Fruit fly (Drosophila melanogaster) whole organism, prepupa: ENCODE data around the gene CG11037.

Source experiments
- Blimp-1 ChIP-seq: fragments of 200-800 bp; sonication (Bioruptor generic); optimal IDR thresholded peaks from 3 replicates; lab custom pipeline; 2017; ENCODE audit warnings: missing biosample characterization, missing genetic modification characterization, mild to moderate bottlenecking, moderate library complexity, missing genetic modification reagents
- CG10631 ChIP-seq: fragments of 200-800 bp; sonication (Bioruptor generic); optimal IDR thresholded peaks from 2 replicates; lab custom pipeline; 2016; ENCODE audit warnings: missing biosample characterization, missing genetic modification characterization
- CG10669 ChIP-seq: fragments of 200-800 bp; sonication (Bioruptor generic); optimal IDR thresholded peaks from 3 replicates; lab custom pipeline; 2018; ENCODE audit warnings: missing biosample characterization, mild to moderate bottlenecking, missing genetic modification characterization, moderate library complexity
- CG11294 ChIP-seq: fragments of 200-800 bp; sonication (Bioruptor generic); IDR thresholded peaks from 2 replicates; pipeline ENCODE4 v1.3.6; 2022; ENCODE audit warnings: missing biosample characterization, missing genetic modification characterization
- CG11762 ChIP-seq: fragments of 200-800 bp; sonication (Bioruptor generic); optimal IDR thresholded peaks from 3 replicates; lab custom pipeline; 2016; ENCODE audit warnings: missing biosample characterization, missing genetic modification characterization; ENCODE audit not compliant: insufficient read depth
- CG11902 ChIP-seq: fragments of 200-800 bp; sonication (Bioruptor generic); optimal IDR thresholded peaks from 3 replicates; lab custom pipeline; 2016; ENCODE audit warnings: missing biosample characterization, missing genetic modification characterization
- CG15336 ChIP-seq: fragments of 200-800 bp; sonication (Bioruptor generic); IDR thresholded peaks from 2 replicates; pipeline ENCODE4 v1.3.6; 2022; ENCODE audit warnings: missing biosample characterization, missing genetic modification characterization
- CG1621 ChIP-seq: fragments of 200-800 bp; sonication (Bioruptor generic); optimal IDR thresholded peaks from 3 replicates; lab custom pipeline; 2018; ENCODE audit warnings: missing biosample characterization, mild to moderate bottlenecking, missing genetic modification characterization
- CG16779 ChIP-seq: fragments of 200-800 bp; sonication (Bioruptor generic); optimal IDR thresholded peaks from 3 replicates; lab custom pipeline; 2017; ENCODE audit warnings: missing biosample characterization, mild to moderate bottlenecking, missing genetic modification characterization
- CG32006 ChIP-seq: fragments of 200-800 bp; sonication (Bioruptor generic); optimal IDR thresholded peaks from 3 replicates; lab custom pipeline; 2017; ENCODE audit warnings: missing biosample characterization, mild to moderate bottlenecking, missing genetic modification characterization
- CG3919 ChIP-seq: fragments of 200-800 bp; sonication (Bioruptor generic); optimal IDR thresholded peaks from 3 replicates; lab custom pipeline; 2016; ENCODE audit warnings: missing biosample characterization, missing genetic modification characterization
- CG4318 ChIP-seq: fragments of 200-800 bp; sonication (Bioruptor generic); optimal IDR thresholded peaks from 3 replicates; lab custom pipeline; 2017; ENCODE audit warnings: missing biosample characterization, mild to moderate bottlenecking, missing genetic modification characterization
- CG6163 ChIP-seq: fragments of 200-800 bp; sonication (Bioruptor generic); IDR thresholded peaks from 3 replicates; pipeline ENCODE4 v1.3.6; 2022; ENCODE audit warnings: missing biosample characterization, missing genetic modification characterization
- CG6276 ChIP-seq: fragments of 200-800 bp; sonication (Bioruptor generic); optimal IDR thresholded peaks from 2 replicates; lab custom pipeline; 2017; ENCODE audit warnings: missing biosample characterization, mild to moderate bottlenecking, missing genetic modification characterization
- CG6792 ChIP-seq: fragments of 200-800 bp; sonication (Bioruptor generic); optimal IDR thresholded peaks from 3 replicates; lab custom pipeline; 2016; ENCODE audit warnings: missing biosample characterization, missing genetic modification characterization
- CG6808 ChIP-seq: fragments of 200-800 bp; sonication (Bioruptor generic); optimal IDR thresholded peaks from 3 replicates; lab custom pipeline; 2017; ENCODE audit warnings: missing biosample characterization, missing genetic modification characterization, mild to moderate bottlenecking, moderate library complexity, missing genetic modification reagents
- CG6854 ChIP-seq: fragments of 200-800 bp; sonication (Bioruptor generic); optimal IDR thresholded peaks from 2 replicates; lab custom pipeline; 2017; ENCODE audit warnings: missing biosample characterization, mild to moderate bottlenecking, missing genetic modification characterization
- CG7368 ChIP-seq: fragments of 200-800 bp; sonication (Bioruptor generic); optimal IDR thresholded peaks from 3 replicates; lab custom pipeline; 2016; ENCODE audit warnings: missing biosample characterization, missing genetic modification characterization
- CG8119 ChIP-seq: fragments of 200-800 bp; sonication (Bioruptor generic); IDR thresholded peaks from 3 replicates; pipeline ENCODE4 v1.3.6; 2022; ENCODE audit warnings: missing biosample characterization, missing genetic modification characterization
- CG8319 ChIP-seq: fragments of 200-800 bp; sonication (Bioruptor generic); optimal IDR thresholded peaks from 3 replicates; lab custom pipeline; 2016; ENCODE audit warnings: missing biosample characterization, missing genetic modification characterization
- CG9139 ChIP-seq: fragments of 200-800 bp; sonication (Bioruptor generic); optimal IDR thresholded peaks from 3 replicates; lab custom pipeline; 2017; ENCODE audit warnings: missing biosample characterization, mild to moderate bottlenecking, missing genetic modification characterization
- Eip78C ChIP-seq: fragments of 200-800 bp; sonication (Bioruptor generic); peaks from one replicate; lab custom pipeline; 2016; ENCODE audit warnings: missing biosample characterization, missing genetic modification characterization
- Ets21C ChIP-seq: fragments of 200-800 bp; sonication (Bioruptor generic); optimal IDR thresholded peaks from 3 replicates; lab custom pipeline; 2016; ENCODE audit warnings: missing biosample characterization, missing genetic modification characterization
- Ets96B ChIP-seq: fragments of 200-800 bp; optimal IDR thresholded peaks from 2 replicates; lab custom pipeline; 2019; ENCODE audit warnings: missing biosample characterization, mild to moderate bottlenecking, missing genetic modification characterization, moderate library complexity
- Hr39 ChIP-seq: fragments of 200-800 bp; sonication (Bioruptor generic); optimal IDR thresholded peaks from 2 replicates; lab custom pipeline; 2016; ENCODE audit warnings: missing biosample characterization, missing genetic modification characterization
- Hr4 ChIP-seq: fragments of 200-800 bp; sonication (Bioruptor generic); optimal IDR thresholded peaks from 3 replicates; lab custom pipeline; 2016; ENCODE audit warnings: missing biosample characterization, missing genetic modification characterization
- Met ChIP-seq: fragments of 200-800 bp; sonication (Bioruptor generic); optimal IDR thresholded peaks from 3 replicates; lab custom pipeline; 2016; ENCODE audit warnings: missing biosample characterization, missing genetic modification characterization
- OdsH ChIP-seq: fragments of 200-800 bp; sonication (Bioruptor generic); optimal IDR thresholded peaks from 3 replicates; lab custom pipeline; 2016; ENCODE audit warnings: missing biosample characterization, missing genetic modification characterization
- Sox102F ChIP-seq: fragments of 200-800 bp; sonication (Bioruptor generic); optimal IDR thresholded peaks from 2 replicates; lab custom pipeline; 2016; ENCODE audit warnings: missing biosample characterization, mild to moderate bottlenecking, missing genetic modification characterization
- achi ChIP-seq: fragments of 200-800 bp; sonication (Bioruptor generic); optimal IDR thresholded peaks from 3 replicates; lab custom pipeline; 2016; ENCODE audit warnings: missing biosample characterization, missing genetic modification characterization
- acj6 ChIP-seq: fragments of 200-800 bp; sonication (Bioruptor generic); optimal IDR thresholded peaks from 3 replicates; lab custom pipeline; 2016; ENCODE audit warnings: missing biosample characterization, missing genetic modification characterization
- cyc ChIP-seq: fragments of 200-800 bp; sonication (Bioruptor generic); optimal IDR thresholded peaks from 3 replicates; lab custom pipeline; 2016; ENCODE audit warnings: missing biosample characterization, missing genetic modification characterization
- dsx ChIP-seq: fragments of 200-800 bp; optimal IDR thresholded peaks from 3 replicates; lab custom pipeline; 2019; ENCODE audit warnings: missing biosample characterization, mild to moderate bottlenecking, missing genetic modification characterization, moderate library complexity; ENCODE audit not compliant: poor library complexity, severe bottlenecking
- eg ChIP-seq: fragments of 200-800 bp; sonication (Bioruptor generic); IDR thresholded peaks from 3 replicates; pipeline ENCODE4 v1.3.6; 2022; ENCODE audit warnings: missing biosample characterization, missing genetic modification characterization
- fd59A ChIP-seq: fragments of 200-800 bp; sonication (Bioruptor generic); optimal IDR thresholded peaks from 2 replicates; lab custom pipeline; 2017; ENCODE audit warnings: missing biosample characterization, mild to moderate bottlenecking, missing genetic modification characterization, missing genetic modification reagents
- fd85E ChIP-seq: fragments of 200-800 bp; sonication (Bioruptor generic); optimal IDR thresholded peaks from 3 replicates; lab custom pipeline; 2016; ENCODE audit warnings: missing biosample characterization, missing genetic modification characterization
- fkh ChIP-seq: fragments of 200-800 bp; sonication (Bioruptor generic); optimal IDR thresholded peaks from 3 replicates; lab custom pipeline; 2017; ENCODE audit warnings: missing biosample characterization, mild to moderate bottlenecking, missing genetic modification characterization, moderate library complexity
- lz ChIP-seq: fragments of 200-800 bp; sonication (Bioruptor generic); optimal IDR thresholded peaks from 3 replicates; lab custom pipeline; 2016; ENCODE audit warnings: missing biosample characterization, missing genetic modification characterization
- net ChIP-seq: fragments of 200-800 bp; sonication (Bioruptor generic); optimal IDR thresholded peaks from 3 replicates; lab custom pipeline; 2016; ENCODE audit warnings: missing biosample characterization, missing genetic modification characterization
- pdm3 ChIP-seq: fragments of 200-800 bp; sonication (Bioruptor generic); optimal IDR thresholded peaks from 3 replicates; lab custom pipeline; 2016; ENCODE audit warnings: missing biosample characterization, missing genetic modification characterization
- salr ChIP-seq, 2 experiments: fragments of 200-800 bp; sonication (Bioruptor generic); optimal IDR thresholded peaks; 3 replicates each; lab custom pipeline; 2016 to 2018; ENCODE audit warnings: missing biosample characterization in 2 of 2, missing genetic modification characterization in 2 of 2, mild to moderate bottlenecking in 1 of 2
- spab ChIP-seq: fragments of 200-800 bp; sonication (Bioruptor generic); optimal IDR thresholded peaks from 2 replicates; lab custom pipeline; 2017; ENCODE audit warnings: missing biosample characterization, mild to moderate bottlenecking, missing genetic modification characterization, missing genetic modification reagents
- ss ChIP-seq, 2 experiments: fragments of 200-800 bp; sonication (Bioruptor generic); optimal IDR thresholded peaks; 2 replicates in 1 of 2; 3 replicates in 1 of 2; lab custom pipeline; 2017 to 2018; ENCODE audit warnings: mild to moderate bottlenecking in 2 of 2, missing biosample characterization in 2 of 2, missing genetic modification characterization in 2 of 2, moderate library complexity in 1 of 2
- svp ChIP-seq: fragments of 200-800 bp; sonication (Bioruptor generic); peaks from one replicate; lab custom pipeline; 2016; ENCODE audit warnings: missing biosample characterization, missing genetic modification characterization
- topi ChIP-seq: fragments of 200-800 bp; sonication (Bioruptor generic); optimal IDR thresholded peaks from 3 replicates; lab custom pipeline; 2016; ENCODE audit warnings: missing biosample characterization, missing genetic modification characterization
- vri ChIP-seq: fragments of 200-800 bp; sonication (Bioruptor generic); optimal IDR thresholded peaks from 3 replicates; lab custom pipeline; 2016; ENCODE audit warnings: missing biosample characterization, mild to moderate bottlenecking, missing genetic modification characterization

Gene CG11037

DNA sequence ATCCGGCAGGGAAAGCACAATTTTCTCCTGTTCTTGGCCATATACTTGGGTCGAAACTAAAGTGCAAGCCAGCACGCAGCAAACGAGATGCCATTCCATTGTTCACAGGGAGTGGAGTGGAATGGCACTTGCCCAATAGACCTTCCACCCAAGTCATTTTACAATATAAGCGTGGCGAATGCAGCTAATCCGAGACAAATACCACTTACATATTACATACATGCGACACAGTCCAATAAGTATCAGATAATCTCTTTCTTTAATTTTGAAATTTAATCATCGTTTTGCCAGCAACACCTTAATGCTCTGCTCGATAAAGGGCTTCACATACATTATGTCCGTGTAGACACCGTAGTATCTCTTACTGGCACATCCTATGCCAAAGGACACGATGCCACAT lies at the start of gene CG11037:
Gene CG11037, minus strand, starts transcription at position 101 of the 400 bp plus-strand sequence.
- TF ChIP-seq CG6276 = no peak
- no peak for TF ChIP-seq net (GFP tag; lab: Kevin White, UChicago)
- no peak for TF ChIP-seq Met (GFP tag; lab: Kevin White, UChicago)
- no peak for TF ChIP-seq CG6792 (GFP tag; lab: Kevin White, UChicago)
- TF ChIP-seq CG15336 (GFP tag; lab: Robert Waterston, UW) = no peak
- TF ChIP-seq CG6854 (GFP tag; lab: Kevin White, UChicago) = no peak
- TF ChIP-seq Hr4 (GFP tag; lab: Kevin White, UChicago) = no peak
- TF ChIP-seq CG10669 (GFP tag; lab: Kevin White, UChicago) = no peak
- no peak for TF ChIP-seq salr (GFP tag; optimal IDR thresholded peaks at IDR 0.05; lab: Kevin White, UChicago)
- TF ChIP-seq CG8119 = no peak
- no peak for TF ChIP-seq CG3919
- TF ChIP-seq topi (GFP tag; lab: Kevin White, UChicago) = no peak
- no peak for TF ChIP-seq achi (GFP tag; lab: Kevin White, UChicago)
- TF ChIP-seq CG11294 (GFP tag; lab: Robert Waterston, UW) = no peak

- TF ChIP-seq pdm3 (GFP tag; lab: Kevin White, UChicago) (peak; percentile 84), fd85E (GFP tag; lab: Kevin White, UChicago) (peak; percentile 32), OdsH (peak; percentile 71), CG9139 (peak; percentile 26), Ets96B (tag; lab: Kevin White, UChicago) (peak; percentile 31), Sox102F (peak; percentile 89), Ets21C (GFP tag; lab: Kevin White, UChicago) (peak; percentile 74), Blimp-1 (peak; percentile 7), lz (GFP tag; lab: Kevin White, UChicago) (peak; percentile 86), CG15336 (GFP tag; lab: Robert Waterston, UW) (peak; percentile 85), CG10669 (GFP tag; lab: Kevin White, UChicago) (peak; percentile 60), Eip78C (GFP tag; lab: Kevin White, UChicago) (peak; percentile 95), salr (GFP tag; optimal IDR thresholded peaks at IDR 0.05; lab: Kevin White, UChicago) (peak; percentile 33 to 75), CG11762 (GFP tag; lab: Kevin White, UChicago) (peak; percentile 62), CG6276 (peak; percentile 68), eg (GFP tag; lab: Robert Waterston, UW) (peak; percentile 82), CG6792 (GFP tag; lab: Kevin White, UChicago) (peak; percentile 78), vri (GFP tag; lab: Kevin White, UChicago) (peak; percentile 78), CG1621 (tag; lab: Kevin White, UChicago) (peak; percentile 46), CG6163 (GFP tag; lab: Robert Waterston, UW) (peak; percentile 91), CG6854 (GFP tag; lab: Kevin White, UChicago) (no peak), Hr39 (GFP tag; lab: Kevin White, UChicago) (peak; percentile 85), CG8119 (peak; percentile 82; the same call in 2 of the 3 replicates), CG7368 (GFP tag; lab: Kevin White, UChicago) (peak; percentile 60), CG32006 (peak; percentile 73), cyc (GFP tag; lab: Kevin White, UChicago) (peak; percentile 81), acj6 (GFP tag; lab: Kevin White, UChicago) (peak; percentile 78), fd59A (GFP tag; lab: Kevin White, UChicago) (peak; percentile 12), spab (GFP tag; lab: Kevin White, UChicago) (peak; percentile 34), CG10631 (GFP tag; lab: Kevin White, UChicago) (peak; percentile 78), fkh (GFP tag; lab: Kevin White, UChicago) (no peak), achi (GFP tag; lab: Kevin White, UChicago) (peak; percentile 87), dsx (GFP tag; lab: Kevin White, UChicago) (peak; percentile 76), CG6808 (GFP tag; lab: Kevin White, UChicago) (peak; percentile 35), CG11294 (GFP tag; lab: Robert Waterston, UW) (peak; percentile 69), CG11902 (peak; percentile 62), CG4318 (GFP tag; lab: Kevin White, UChicago) (peak; percentile 27), CG16779 (tag; lab: Kevin White, UChicago) (peak; percentile 68), CG8319 (GFP tag; lab: Kevin White, UChicago) (peak; percentile 66), Met (GFP tag; lab: Kevin White, UChicago) (peak; percentile 88), svp (GFP tag; lab: Kevin White, UChicago) (peak; percentile 91), ss (GFP tag; optimal IDR thresholded peaks at IDR 0.05; lab: Kevin White, UChicago) (peak; percentile 22 to 43), Hr4 (GFP tag; lab: Kevin White, UChicago) (peak; percentile 69), CG3919 (peak; percentile 84)
Measured at dm6 chr3L:21009405-21010120, 48.4 kb upstream of the CG11037 start.
